Worm (Caenorhabditis elegans): ENCODE measurements around the gene pab-2.

pab-2 gene

DNA sequence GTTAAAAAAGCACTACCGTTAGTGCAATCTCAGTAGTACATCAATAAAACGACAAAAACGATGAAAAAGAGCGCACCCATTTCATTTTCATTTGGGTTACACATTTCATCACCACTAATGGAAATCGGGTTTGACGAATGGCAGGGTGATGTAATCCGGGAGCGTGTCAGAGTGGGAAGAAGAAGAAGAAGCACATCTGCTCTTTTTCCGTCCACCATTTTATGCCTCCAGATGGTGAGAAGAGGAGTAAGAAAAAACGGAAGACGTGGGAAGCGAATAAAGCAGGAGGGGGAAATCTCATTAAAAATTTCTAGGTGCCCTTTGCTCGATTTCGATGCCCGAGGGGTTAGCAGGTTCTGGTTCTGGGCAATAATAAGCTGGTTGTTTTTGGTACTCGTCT lies 21.2 kb downstream of the pab-2 start:
- peak; percentile 74 for TF ChIP-seq aha-1 (tag)
- TF ChIP-seq Y75B8A.6 (GFP tag; IDR thresholded peaks at IDR 0.05): no peak

DNA sequence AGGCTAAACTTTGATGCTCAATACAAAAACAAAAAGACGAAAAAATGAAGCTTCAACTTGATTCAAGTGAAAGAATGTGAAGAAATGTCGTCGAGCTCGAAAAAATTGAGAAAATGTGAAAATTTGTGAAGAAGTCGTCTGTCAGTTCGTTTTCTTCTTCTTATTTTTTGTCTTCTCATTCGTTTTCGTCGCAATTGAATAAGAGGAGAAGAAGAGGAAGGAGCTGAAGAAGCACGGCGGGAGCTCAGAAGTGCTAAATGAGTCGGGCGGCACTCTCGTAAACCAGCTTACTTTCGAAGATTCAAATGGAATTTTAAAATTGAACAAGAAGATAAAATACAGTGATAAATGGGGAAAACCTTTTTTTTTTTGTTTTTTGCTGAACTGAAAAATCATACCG lies 22.0 kb downstream of the pab-2 start:
- TF ChIP-seq fkh-10 (GFP tag; optimal IDR thresholded peaks at IDR 0.05): peak; percentile 25
- TF ChIP-seq cey-2 (tag; optimal IDR thresholded peaks at IDR 0.05; ENCODE audit: borderline replicate concordance, insufficient read depth): no peak
- TF ChIP-seq zag-1 (tag; optimal IDR thresholded peaks at IDR 0.05): no peak
- no peak for TF ChIP-seq lin-39 (tag; optimal IDR thresholded peaks at IDR 0.05)
- TF ChIP-seq unc-62 (GFP tag; optimal IDR thresholded peaks at IDR 0.05 in 1 of 2): peak in 1 of 2 experiments; percentile 52
- TF ChIP-seq unc-62 (tag; optimal IDR thresholded peaks at IDR 0.05): no peak
- TF ChIP-seq ceh-32 (tag; optimal IDR thresholded peaks at IDR 0.05; ENCODE audit: poor library complexity): no peak
- TF ChIP-seq daf-12 (tag; optimal IDR thresholded peaks at IDR 0.05): no peak
- no peak for TF ChIP-seq dmd-9 (GFP tag; IDR thresholded peaks at IDR 0.05)
- TF ChIP-seq egl-43 (GFP tag; IDR thresholded peaks at IDR 0.05): no peak
- TF ChIP-seq F44E2.7 (GFP tag; IDR thresholded peaks at IDR 0.05): no peak
- TF ChIP-seq ztf-7 (tag; optimal IDR thresholded peaks at IDR 0.05): no peak
- no peak for TF ChIP-seq daf-16 (GFP tag; optimal IDR thresholded peaks at IDR 0.05)
- no peak for TF ChIP-seq daf-16 (tag; optimal IDR thresholded peaks at IDR 0.05)
- TF ChIP-seq daf-8 (GFP tag; IDR thresholded peaks at IDR 0.05): no peak

DNA sequence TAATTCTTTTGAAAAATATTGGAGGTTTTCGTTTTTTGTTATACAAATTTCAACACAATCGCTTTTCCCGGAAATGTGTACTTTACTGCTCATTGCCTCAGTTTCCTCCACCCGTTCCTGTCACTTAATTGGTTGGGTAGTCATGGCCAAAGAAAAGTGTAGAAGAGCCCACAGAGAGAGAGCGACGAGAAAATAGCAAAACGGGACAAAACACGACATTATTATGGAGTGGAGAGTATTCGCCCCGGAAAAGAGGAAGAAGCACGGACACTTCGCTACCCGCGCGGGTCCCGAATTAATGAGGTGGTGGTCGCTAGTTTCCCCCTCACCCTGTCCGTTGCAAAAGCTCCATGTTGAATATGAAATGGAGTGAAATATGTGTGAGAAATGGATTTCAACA lies 23.4 kb downstream of the pab-2 start:
- TF ChIP-seq dmd-6 (GFP tag; IDR thresholded peaks at IDR 0.05) (no peak), ZK337.2 (GFP tag; IDR thresholded peaks at IDR 0.05) (no peak), nhr-41 (GFP tag; IDR thresholded peaks at IDR 0.05) (no peak), nhr-28 (tag; optimal IDR thresholded peaks at IDR 0.05) (no peak), nhr-10 (tag; optimal IDR thresholded peaks at IDR 0.05) (no peak), ceh-62 (tag; optimal IDR thresholded peaks at IDR 0.05) (no peak), madf-9 (GFP tag; conservative IDR thresholded peaks at IDR 0.05) (no peak), nhr-237 (tag; optimal IDR thresholded peaks at IDR 0.05) (no peak), zfp-3 (GFP tag; conservative IDR thresholded peaks at IDR 0.05) (no peak), ceh-82 (tag; optimal IDR thresholded peaks at IDR 0.05) (no peak), lin-15B (tag; optimal IDR thresholded peaks at IDR 0.05) (no peak), pqm-1 (tag; optimal IDR thresholded peaks at IDR 0.05) (no peak)

- TF ChIP-seq F26F4.8 (GFP tag; conservative IDR thresholded peaks at IDR 0.05): no peak
- TF ChIP-seq lsy-2 (tag; optimal IDR thresholded peaks at IDR 0.05): peak in 1 of 2 experiments; percentile 7
- peak; percentile 39 for TF ChIP-seq F37D6.2 (tag; optimal IDR thresholded peaks at IDR 0.05)
- peak; percentile 35 for TF ChIP-seq mep-1 (tag; optimal IDR thresholded peaks at IDR 0.05)
- TF ChIP-seq rbr-2 (tag; optimal IDR thresholded peaks at IDR 0.05): peak; percentile 72
- peak; percentile 12 for TF ChIP-seq hlh-30 (tag; optimal IDR thresholded peaks at IDR 0.05; ENCODE audit: insufficient read depth)
- peak; percentile 18 for TF ChIP-seq fkh-10 (GFP tag; optimal IDR thresholded peaks at IDR 0.05)
- no peak for TF ChIP-seq dve-1 (tag; optimal IDR thresholded peaks at IDR 0.05; ENCODE audit: insufficient read depth)
- peak; percentile 73 for TF ChIP-seq hmg-1.1 (GFP tag; IDR thresholded peaks at IDR 0.05)
- peak in 1 of 2 experiments; percentile 29 for TF ChIP-seq hif-1 (tag; optimal IDR thresholded peaks at IDR 0.05)
Observed at ce11 chrX:13502282-13502681, 24.9 kb downstream of the pab-2 start.
